Worm (Caenorhabditis elegans): Measurements from ENCODE around the gene zip-3.

zip-3 gene

ce11 chrII:13908592-13908991 lies 48.7 kb downstream of the zip-3 start, which contains the start of gene citk-1:
citk-1 (plus strand) TSS chrII:13908914.
- TF ChIP-seq drap-1 (GFP tag; optimal IDR thresholded peaks at IDR 0.05) (peak; percentile 34), pha-4 (tag; optimal IDR thresholded peaks at IDR 0.05) (peak; percentile 82), bed-3 (GFP tag; optimal IDR thresholded peaks at IDR 0.05) (no peak), ceh-39 (tag; optimal IDR thresholded peaks at IDR 0.05) (peak; percentile 56), ztf-11 (tag; optimal IDR thresholded peaks at IDR 0.05) (no peak), elt-1 (tag; optimal IDR thresholded peaks at IDR 0.05; ENCODE audit: borderline replicate concordance, insufficient read depth) (no peak), sem-2 (GFP tag; optimal IDR thresholded peaks at IDR 0.05) (no peak), ces-1 (GFP tag; optimal IDR thresholded peaks at IDR 0.05) (no peak), M03D4.4 (tag; optimal IDR thresholded peaks at IDR 0.05) (no peak), blmp-1 (tag; optimal IDR thresholded peaks at IDR 0.05) (no peak), lin-32 (GFP tag; optimal IDR thresholded peaks at IDR 0.05) (no peak), nhr-237 (tag; optimal IDR thresholded peaks at IDR 0.05) (no peak), unc-39 (tag; optimal IDR thresholded peaks at IDR 0.05) (no peak), unc-62 (GFP tag; optimal IDR thresholded peaks at IDR 0.05) (no peak), mab-5 (tag; optimal IDR thresholded peaks at IDR 0.05) (no peak), tbx-8 (GFP tag; optimal IDR thresholded peaks at IDR 0.05) (no peak), lsy-2 (tag; optimal IDR thresholded peaks at IDR 0.05) (no peak), flh-1 (GFP tag; optimal IDR thresholded peaks at IDR 0.05) (no peak), sptf-1 (tag; optimal IDR thresholded peaks at IDR 0.05) (peak; percentile 23), nhr-28 (tag; optimal IDR thresholded peaks at IDR 0.05) (no peak), zip-8 (tag; optimal IDR thresholded peaks at IDR 0.05) (no peak), lin-13 (tag; optimal IDR thresholded peaks at IDR 0.05) (peak; percentile 55), hlh-1 (tag; optimal IDR thresholded peaks at IDR 0.05) (peak; percentile 15), nhr-12 (tag; optimal IDR thresholded peaks at IDR 0.05) (no peak), unc-120 (tag; optimal IDR thresholded peaks at IDR 0.05; ENCODE audit: poor library complexity, severe bottlenecking) (peak; percentile 98), ceh-43 (GFP tag; optimal IDR thresholded peaks at IDR 0.05) (no peak), mep-1 (tag; optimal IDR thresholded peaks at IDR 0.05) (peak; percentile 84), nhr-2 (tag; optimal IDR thresholded peaks at IDR 0.05) (no peak), ceh-83 (GFP tag; optimal IDR thresholded peaks at IDR 0.05) (no peak), snpc-4 (tag; optimal IDR thresholded peaks at IDR 0.05) (no peak), elt-3 (tag; optimal IDR thresholded peaks at IDR 0.05) (no peak), cnd-1 (tag; optimal IDR thresholded peaks at IDR 0.05) (no peak), ham-2 (GFP tag; optimal IDR thresholded peaks at IDR 0.05) (no peak), nhr-76 (tag; optimal IDR thresholded peaks at IDR 0.05) (no peak), mls-2 (tag; optimal IDR thresholded peaks at IDR 0.05) (peak; percentile 38)

DNA sequence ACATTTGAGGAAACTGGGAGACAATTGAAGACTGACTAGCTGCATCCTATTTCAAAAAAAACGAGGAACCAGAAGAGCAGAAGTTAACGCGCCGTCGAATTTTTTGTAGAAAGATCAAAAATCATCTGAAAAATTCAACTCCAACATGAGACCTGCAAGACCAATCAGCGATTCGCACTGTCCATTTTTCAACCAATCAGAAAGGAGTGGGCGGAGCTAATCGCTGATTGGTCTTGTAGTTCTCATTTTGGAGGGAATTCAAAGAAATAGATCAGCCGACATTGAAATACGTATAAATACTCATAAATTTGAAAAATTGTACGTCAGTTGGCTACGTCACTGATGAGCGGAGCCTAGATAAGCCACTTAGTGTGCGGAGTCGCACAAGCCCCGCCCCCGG lies 49.6 kb downstream of the zip-3 start:
- TF ChIP-seq ceh-43 (GFP tag; optimal IDR thresholded peaks at IDR 0.05): no peak
- no peak for TF ChIP-seq nhr-28 (tag; optimal IDR thresholded peaks at IDR 0.05)
- TF ChIP-seq unc-120 (tag; optimal IDR thresholded peaks at IDR 0.05; ENCODE audit: poor library complexity, severe bottlenecking): no peak
- no peak for TF ChIP-seq mep-1 (tag; optimal IDR thresholded peaks at IDR 0.05)
- no peak for TF ChIP-seq ham-2 (GFP tag; optimal IDR thresholded peaks at IDR 0.05)
- no peak for TF ChIP-seq zip-8 (tag; optimal IDR thresholded peaks at IDR 0.05)
- no peak for TF ChIP-seq lsy-2 (tag; optimal IDR thresholded peaks at IDR 0.05)
- TF ChIP-seq M03D4.4 (tag; optimal IDR thresholded peaks at IDR 0.05): no peak
- no peak for TF ChIP-seq unc-62 (GFP tag; optimal IDR thresholded peaks at IDR 0.05)
- TF ChIP-seq nhr-2 (tag; optimal IDR thresholded peaks at IDR 0.05): no peak
- no peak for TF ChIP-seq elt-1 (tag; optimal IDR thresholded peaks at IDR 0.05; ENCODE audit: borderline replicate concordance, insufficient read depth)
- TF ChIP-seq pha-4 (tag; optimal IDR thresholded peaks at IDR 0.05): no peak
- no peak for TF ChIP-seq ztf-11 (tag; optimal IDR thresholded peaks at IDR 0.05)
- TF ChIP-seq flh-1 (GFP tag; optimal IDR thresholded peaks at IDR 0.05): no peak
- no peak for TF ChIP-seq tbx-8 (GFP tag; optimal IDR thresholded peaks at IDR 0.05)
- no peak for TF ChIP-seq lin-13 (tag; optimal IDR thresholded peaks at IDR 0.05)
- TF ChIP-seq snpc-4 (tag; optimal IDR thresholded peaks at IDR 0.05): no peak
- TF ChIP-seq ceh-39 (tag; optimal IDR thresholded peaks at IDR 0.05): no peak

DNA sequence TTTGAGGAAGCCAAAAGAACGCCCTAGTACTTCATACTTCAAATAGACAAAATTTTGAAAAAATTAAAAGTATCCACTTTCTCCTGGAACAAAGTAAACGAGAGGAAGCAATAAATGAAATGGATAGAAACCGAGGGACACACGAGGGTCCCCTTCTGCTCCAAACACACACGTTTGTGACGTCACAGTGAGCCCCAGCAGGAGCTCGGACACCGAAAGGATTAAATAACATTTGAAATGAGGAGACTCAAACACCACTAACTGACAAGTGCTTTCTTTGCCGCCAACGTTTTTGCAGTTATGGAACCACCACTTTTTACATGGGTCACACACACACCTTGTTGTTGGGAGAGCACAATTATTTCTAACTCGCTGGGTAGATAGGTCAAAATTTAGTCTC lies 53.8 kb downstream of the zip-3 start:
- no peak for TF ChIP-seq snpc-4 (tag; optimal IDR thresholded peaks at IDR 0.05)
- TF ChIP-seq zip-8 (tag; optimal IDR thresholded peaks at IDR 0.05): peak; percentile 13
- TF ChIP-seq ces-1 (GFP tag; optimal IDR thresholded peaks at IDR 0.05): no peak
- TF ChIP-seq elt-3 (tag; optimal IDR thresholded peaks at IDR 0.05): no peak
- TF ChIP-seq mls-2 (tag; optimal IDR thresholded peaks at IDR 0.05): no peak
- peak; percentile 14 for TF ChIP-seq unc-120 (tag; optimal IDR thresholded peaks at IDR 0.05; ENCODE audit: poor library complexity, severe bottlenecking)
- TF ChIP-seq elt-1 (tag; optimal IDR thresholded peaks at IDR 0.05; ENCODE audit: borderline replicate concordance, insufficient read depth): no peak
- TF ChIP-seq sem-2 (GFP tag; optimal IDR thresholded peaks at IDR 0.05): no peak
- no peak for TF ChIP-seq M03D4.4 (tag; optimal IDR thresholded peaks at IDR 0.05)
- TF ChIP-seq ceh-39 (tag; optimal IDR thresholded peaks at IDR 0.05): no peak
